Worm (Caenorhabditis elegans) whole organism, L4 larva: Measurements from ENCODE around the gene cyp-14A4.

Experiments
- lir-3 ChIP-seq: sonication (generic microtip); optimal IDR thresholded peaks from 2 replicates; lab custom pipeline; 2016; ENCODE audit warnings: mild to moderate bottlenecking, missing genetic modification characterization, missing compliant biosample characterization
- nhr-76 ChIP-seq: fragments of 150-350 bp; optimal IDR thresholded peaks from 2 replicates; lab custom pipeline; 2014; ENCODE audit warnings: missing biosample characterization, missing genetic modification characterization

ce11 chrX:13322886-13323285 lies 38.9 kb upstream of the cyp-14A4 start, which contains the start of gene F46G10.2:
- TF ChIP-seq nhr-76 (tag; lab: Kevin White, UChicago) (no peak), lir-3 (no peak)
